Worm (Caenorhabditis elegans): ENCODE results near the gene fbxc-12.

The fbxc-12 gene

ce11 chrIV:873174-873788 lies 31.8 kb upstream of the fbxc-12 start:
- TF ChIP-seq flt-1 (GFP tag; IDR thresholded peaks at IDR 0.05) (no peak), scrt-1 (GFP tag; IDR thresholded peaks at IDR 0.05) (no peak), ceh-36 (tag; optimal IDR thresholded peaks at IDR 0.05) (no peak), tbx-37 (GFP tag; conservative IDR thresholded peaks at IDR 0.05) (no peak), ceh-13 (GFP tag; optimal IDR thresholded peaks at IDR 0.05) (no peak), tra-4 (tag; optimal IDR thresholded peaks at IDR 0.05) (no peak), hnd-1 (tag; optimal IDR thresholded peaks at IDR 0.05) (no peak), tbx-11 (GFP tag; IDR thresholded peaks at IDR 0.05) (no peak), ets-7 (tag; optimal IDR thresholded peaks at IDR 0.05) (no peak), hmg-4 (GFP tag; optimal IDR thresholded peaks at IDR 0.05) (no peak), F13C5.2 (tag; optimal IDR thresholded peaks at IDR 0.05) (no peak), ama-1 (optimal IDR thresholded peaks at IDR 0.05) (no peak), pes-1 (GFP tag; IDR thresholded peaks at IDR 0.05) (no peak), aly-1 (tag; optimal IDR thresholded peaks at IDR 0.05) (no peak), B0310.2 (tag; optimal IDR thresholded peaks at IDR 0.05) (no peak), hmbx-1 (tag; optimal IDR thresholded peaks at IDR 0.05) (no peak)

- TF ChIP-seq aly-1 (tag; optimal IDR thresholded peaks at IDR 0.05) (no peak), hnd-1 (tag; optimal IDR thresholded peaks at IDR 0.05) (no peak), sea-1 (GFP tag; conservative IDR thresholded peaks at IDR 0.05) (no peak), ceh-36 (tag; optimal IDR thresholded peaks at IDR 0.05) (no peak), ceh-13 (GFP tag; optimal IDR thresholded peaks at IDR 0.05) (no peak), F13C5.2 (tag; optimal IDR thresholded peaks at IDR 0.05) (no peak), ama-1 (optimal IDR thresholded peaks at IDR 0.05) (no peak), B0310.2 (tag; optimal IDR thresholded peaks at IDR 0.05) (no peak), pes-1 (GFP tag; IDR thresholded peaks at IDR 0.05) (no peak), scrt-1 (GFP tag; IDR thresholded peaks at IDR 0.05) (no peak), hmbx-1 (tag; optimal IDR thresholded peaks at IDR 0.05) (no peak), flt-1 (GFP tag; IDR thresholded peaks at IDR 0.05) (no peak), tra-4 (tag; optimal IDR thresholded peaks at IDR 0.05) (no peak), tbx-37 (GFP tag; conservative IDR thresholded peaks at IDR 0.05) (no peak), ets-7 (tag; optimal IDR thresholded peaks at IDR 0.05) (no peak), hmg-4 (GFP tag; optimal IDR thresholded peaks at IDR 0.05) (no peak), tbx-11 (GFP tag; IDR thresholded peaks at IDR 0.05) (no peak)
Observed at ce11 chrIV:874677-875076, 30.4 kb upstream of the fbxc-12 start, which contains the start of gene Y55F3BR.1. Y55F3BR.1 (plus strand) TSS chrIV:874791.

- TF ChIP-seq hnd-1 (tag; optimal IDR thresholded peaks at IDR 0.05) (no peak), hmg-4 (GFP tag; optimal IDR thresholded peaks at IDR 0.05) (no peak), F13C5.2 (tag; optimal IDR thresholded peaks at IDR 0.05) (no peak)
Observed at ce11 chrIV:878634-879033, 26.4 kb upstream of the fbxc-12 start.

ce11 chrIV:884707-885394 lies 20.2 kb upstream of the fbxc-12 start, which contains the start of gene mak-2:
mak-2 (plus strand) TSS chrIV:885344.
- no peak for TF ChIP-seq hmg-4 (GFP tag; optimal IDR thresholded peaks at IDR 0.05)
- no peak for TF ChIP-seq aly-1 (tag; optimal IDR thresholded peaks at IDR 0.05)
- no peak for TF ChIP-seq ets-7 (tag; optimal IDR thresholded peaks at IDR 0.05)
- no peak for TF ChIP-seq hmbx-1 (tag; optimal IDR thresholded peaks at IDR 0.05)
- TF ChIP-seq F13C5.2 (tag; optimal IDR thresholded peaks at IDR 0.05): peak; percentile 64

- TF ChIP-seq flt-1 (GFP tag; IDR thresholded peaks at IDR 0.05) (no peak), ceh-13 (GFP tag; optimal IDR thresholded peaks at IDR 0.05) (no peak), tbx-37 (GFP tag; conservative IDR thresholded peaks at IDR 0.05) (no peak)
Observed at ce11 chrIV:914856-915255, 9.8 kb downstream of the fbxc-12 start.

- TF ChIP-seq flt-1 (GFP tag; IDR thresholded peaks at IDR 0.05): no peak
- no peak for TF ChIP-seq ceh-36 (tag; optimal IDR thresholded peaks at IDR 0.05)
- no peak for TF ChIP-seq ceh-13 (GFP tag; optimal IDR thresholded peaks at IDR 0.05)
- no peak for TF ChIP-seq ama-1 (optimal IDR thresholded peaks at IDR 0.05)
- TF ChIP-seq B0310.2 (tag; optimal IDR thresholded peaks at IDR 0.05): no peak
- TF ChIP-seq hmbx-1 (tag; optimal IDR thresholded peaks at IDR 0.05): no peak
- TF ChIP-seq scrt-1 (GFP tag; IDR thresholded peaks at IDR 0.05): no peak
- TF ChIP-seq pes-1 (GFP tag; IDR thresholded peaks at IDR 0.05): no peak
- TF ChIP-seq aly-1 (tag; optimal IDR thresholded peaks at IDR 0.05): no peak
- TF ChIP-seq F13C5.2 (tag; optimal IDR thresholded peaks at IDR 0.05): no peak
- no peak for TF ChIP-seq tbx-37 (GFP tag; conservative IDR thresholded peaks at IDR 0.05)
- TF ChIP-seq tbx-11 (GFP tag; IDR thresholded peaks at IDR 0.05): no peak
- TF ChIP-seq tra-4 (tag; optimal IDR thresholded peaks at IDR 0.05): no peak
Observed at ce11 chrIV:917640-918039, 12.6 kb downstream of the fbxc-12 start.

- TF ChIP-seq ets-7 (tag; optimal IDR thresholded peaks at IDR 0.05) (no peak), tra-4 (tag; optimal IDR thresholded peaks at IDR 0.05) (no peak), hmg-4 (GFP tag; optimal IDR thresholded peaks at IDR 0.05) (no peak), ama-1 (optimal IDR thresholded peaks at IDR 0.05) (no peak)
Observed at ce11 chrIV:919690-920089, 14.6 kb downstream of the fbxc-12 start, which contains the start of gene F58H7.5. F58H7.5 (plus strand) TSS chrIV:919990.

ce11 chrIV:924323-924932 lies 19.4 kb downstream of the fbxc-12 start, which contains the start of gene lgc-30:
lgc-30 (plus strand) TSS chrIV:924882.
- TF ChIP-seq flt-1 (GFP tag; IDR thresholded peaks at IDR 0.05) (no peak), hmbx-1 (tag; optimal IDR thresholded peaks at IDR 0.05) (no peak), aly-1 (tag; optimal IDR thresholded peaks at IDR 0.05) (no peak), scrt-1 (GFP tag; IDR thresholded peaks at IDR 0.05) (no peak), tbx-37 (GFP tag; conservative IDR thresholded peaks at IDR 0.05) (no peak), ceh-13 (GFP tag; optimal IDR thresholded peaks at IDR 0.05) (no peak), ama-1 (optimal IDR thresholded peaks at IDR 0.05) (no peak), ceh-36 (tag; optimal IDR thresholded peaks at IDR 0.05) (no peak), tbx-11 (GFP tag; IDR thresholded peaks at IDR 0.05) (no peak), pes-1 (GFP tag; IDR thresholded peaks at IDR 0.05) (no peak), F13C5.2 (tag; optimal IDR thresholded peaks at IDR 0.05) (no peak), B0310.2 (tag; optimal IDR thresholded peaks at IDR 0.05) (no peak), hmg-4 (GFP tag; optimal IDR thresholded peaks at IDR 0.05) (no peak), ets-7 (tag; optimal IDR thresholded peaks at IDR 0.05) (no peak), tra-4 (tag; optimal IDR thresholded peaks at IDR 0.05) (no peak), sea-1 (GFP tag; conservative IDR thresholded peaks at IDR 0.05) (no peak), hnd-1 (tag; optimal IDR thresholded peaks at IDR 0.05) (no peak)
